Worm (Caenorhabditis elegans) whole organism, L2 larva: ENCODE results near the gene F11A5.16.

Experiments used
- egl-27 ChIP-seq: sonication (generic microtip); optimal IDR thresholded peaks from 3 replicates; lab custom pipeline; 2017; ENCODE audit warnings: missing biosample characterization, missing genetic modification reagents, missing genetic modification characterization
- elt-3 ChIP-seq: sonication (generic microtip); optimal IDR thresholded peaks from 2 replicates; lab custom pipeline; 2017; ENCODE audit warnings: missing biosample characterization, missing genetic modification characterization
- fos-1 ChIP-seq: fragments of 150-350 bp; optimal IDR thresholded peaks from 2 replicates; lab custom pipeline; 2014; ENCODE audit warnings: missing biosample characterization, missing genetic modification characterization
- lin-13 ChIP-seq: fragments of 150-350 bp; optimal IDR thresholded peaks from 2 replicates; lab custom pipeline; 2014; ENCODE audit warnings: missing biosample characterization, missing genetic modification reagents, missing genetic modification characterization
- nhr-237 ChIP-seq: fragments of 150-350 bp; optimal IDR thresholded peaks from 2 replicates; lab custom pipeline; 2014; ENCODE audit warnings: missing biosample characterization, missing genetic modification characterization
- unc-62 ChIP-seq: fragments of 150-350 bp; optimal IDR thresholded peaks from 2 replicates; lab custom pipeline; 2014; ENCODE audit warnings: missing biosample characterization, missing genetic modification reagents, missing genetic modification characterization
- ztf-11 ChIP-seq: sonication (generic microtip); optimal IDR thresholded peaks from 2 replicates; lab custom pipeline; 2017; ENCODE audit warnings: missing biosample characterization, missing genetic modification characterization

- TF ChIP-seq lin-13 (GFP tag; lab: Kevin White, UChicago) (no peak), elt-3 (tag; lab: Kevin White, UChicago) (no peak), egl-27 (tag; lab: Kevin White, UChicago) (no peak), fos-1 (tag; lab: Kevin White, UChicago) (no peak), ztf-11 (tag; lab: Kevin White, UChicago) (no peak), nhr-237 (tag; lab: Kevin White, UChicago) (no peak), unc-62 (GFP tag; lab: Kevin White, UChicago) (no peak)
Observed at ce11 chrV:16235647-16236046, 24.9 kb downstream of the F11A5.16 start, which contains the start of gene srh-98.
